Fruit fly (Drosophila melanogaster): ENCODE data around the gene Rga.

Gene Rga

dm6 chr3R:5624115-5624878, 11.4 kb upstream of the Rga start, which contains the start of the genes Dph4, Spec2 and RpL13A (continued):
- TF ChIP-seq vvl (GFP tag; IDR thresholded peaks at IDR 0.05) (no peak), PHDP (tag; optimal IDR thresholded peaks at IDR 0.05) (peak; percentile 92), dimm (GFP tag; IDR thresholded peaks at IDR 0.05) (no peak), Spps (tag; optimal IDR thresholded peaks at IDR 0.05) (peak; percentile 62), CG32772 (GFP tag; IDR thresholded peaks at IDR 0.05) (no peak), tap (tag; optimal IDR thresholded peaks at IDR 0.05) (peak; percentile 69), CG30020 (tag; optimal IDR thresholded peaks at IDR 0.05) (peak; percentile 78), NfI (GFP tag; optimal IDR thresholded peaks at IDR 0.05) (peak; percentile 97), abd-A (tag; optimal IDR thresholded peaks at IDR 0.05) (no peak), HLH3B (GFP tag; IDR thresholded peaks at IDR 0.05) (no peak), tll (GFP tag; optimal IDR thresholded peaks at IDR 0.05) (peak; percentile 32 to 61), wor (GFP tag; IDR thresholded peaks at IDR 0.05) (no peak), Dfd (GFP tag; optimal IDR thresholded peaks at IDR 0.05) (no peak), Optix (GFP tag; IDR thresholded peaks at IDR 0.05) (no peak), NK7.1 (GFP tag; optimal IDR thresholded peaks at IDR 0.05) (peak; percentile 90), CG12155 (GFP tag; optimal IDR thresholded peaks at IDR 0.05) (peak; percentile 89), grau (tag; optimal IDR thresholded peaks at IDR 0.05) (peak; percentile 85), dysf (GFP tag; IDR thresholded peaks at IDR 0.05) (no peak), Ets65A (GFP tag) (peak; percentile 98), E2f2 (GFP tag; IDR thresholded peaks at IDR 0.05) (no peak), Kr (GFP tag; optimal IDR thresholded peaks at IDR 0.05) (peak; percentile 86), CG13296 (GFP tag; optimal IDR thresholded peaks at IDR 0.05) (peak; percentile 95), CG11696 (GFP tag; IDR thresholded peaks at IDR 0.05) (no peak), az2 (GFP tag; optimal IDR thresholded peaks at IDR 0.05) (peak; percentile 74), zfh2 (GFP tag; optimal IDR thresholded peaks at IDR 0.05) (peak; percentile 77), kay (GFP tag; optimal IDR thresholded peaks at IDR 0.05) (peak; percentile 52), Side (GFP tag; optimal IDR thresholded peaks at IDR 0.05) (peak; percentile 96), CG11695 (GFP tag; IDR thresholded peaks at IDR 0.05) (no peak), C15 (GFP tag; IDR thresholded peaks at IDR 0.05) (no peak), CG3847 (GFP tag; IDR thresholded peaks at IDR 0.05) (no peak), Meics (GFP tag; optimal IDR thresholded peaks at IDR 0.05) (peak; percentile 97), aop (GFP tag; IDR thresholded peaks at IDR 0.05) (no peak), CG18599 (GFP tag; optimal IDR thresholded peaks at IDR 0.05) (peak; percentile 95), D19B (GFP tag; optimal IDR thresholded peaks at IDR 0.05) (peak; percentile 86), HLH4C (GFP tag; IDR thresholded peaks at IDR 0.05; ENCODE audit: partially characterized antibody) (no peak), insv (GFP tag; optimal IDR thresholded peaks at IDR 0.05) (peak in 1 of 2 experiments; percentile 85), so (GFP tag; IDR thresholded peaks at IDR 0.05) (no peak), disco-r (GFP tag; optimal IDR thresholded peaks at IDR 0.05) (peak; percentile 90), CG1603 (tag; optimal IDR thresholded peaks at IDR 0.05) (peak; percentile 96), sug (tag; optimal IDR thresholded peaks at IDR 0.05) (peak; percentile 91), mirr (GFP tag; optimal IDR thresholded peaks at IDR 0.05) (peak; percentile 98), ftz-f1 (GFP tag; optimal IDR thresholded peaks at IDR 0.05) (peak; percentile 74), her (GFP tag; optimal IDR thresholded peaks at IDR 0.05) (peak; percentile 93), Abd-B (GFP tag; optimal IDR thresholded peaks at IDR 0.05) (no peak), D (optimal IDR thresholded peaks at IDR 0.05) (peak; percentile 57), D (GFP tag; optimal IDR thresholded peaks at IDR 0.05) (peak; percentile 89), Bdp1 (GFP tag; optimal IDR thresholded peaks at IDR 0.05) (peak; percentile 88), CG15073 (GFP tag; optimal IDR thresholded peaks at IDR 0.05) (no peak), CG4707 (GFP tag; optimal IDR thresholded peaks at IDR 0.05) (peak; percentile 93), Drgx (GFP tag; IDR thresholded peaks at IDR 0.05) (no peak), cato (GFP tag; optimal IDR thresholded peaks at IDR 0.05; ENCODE audit: borderline replicate concordance) (peak; percentile 76)

All from whole organism, embryonic.